Worm (Caenorhabditis elegans) whole organism, late embryonic: ENCODE measurements around the gene K05D4.9.

Source experiments
- ceh-30 ChIP-seq: fragments of 150-350 bp; optimal IDR thresholded peaks from 2 replicates; lab custom pipeline; 2014; ENCODE audit warnings: missing biosample characterization, missing genetic modification characterization
- pha-4 ChIP-seq: fragments of 150-350 bp; optimal IDR thresholded peaks from 2 replicates; lab custom pipeline; 2018; ENCODE audit warnings: missing biosample characterization, missing genetic modification reagents, missing genetic modification characterization

DNA sequence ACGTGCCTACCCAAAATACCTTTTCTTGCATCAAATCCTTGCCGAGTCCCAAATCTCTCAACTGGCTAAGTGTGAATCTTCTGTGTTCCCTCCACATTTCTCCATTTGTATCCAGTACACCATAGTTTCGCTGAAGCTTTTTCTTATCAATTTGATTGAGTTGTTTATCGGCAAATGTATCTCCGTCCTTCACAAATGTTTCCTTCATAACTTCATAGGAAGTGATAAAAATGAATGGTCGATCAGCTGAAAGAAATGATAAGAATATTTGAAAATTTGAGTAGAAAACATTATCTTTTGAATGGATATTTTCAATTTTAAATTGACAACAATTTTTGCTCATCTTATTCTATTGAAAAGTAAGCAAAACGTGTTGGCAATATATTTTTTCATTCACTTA lies 3.6 kb upstream of the K05D4.9 start:
- TF ChIP-seq pha-4 (tag; lab: Kevin White, UChicago) (no peak), ceh-30 (tag; lab: Kevin White, UChicago) (no peak)
